Fruit fly (Drosophila melanogaster): ENCODE data around the gene mRpL38.

Gene mRpL38

DNA sequence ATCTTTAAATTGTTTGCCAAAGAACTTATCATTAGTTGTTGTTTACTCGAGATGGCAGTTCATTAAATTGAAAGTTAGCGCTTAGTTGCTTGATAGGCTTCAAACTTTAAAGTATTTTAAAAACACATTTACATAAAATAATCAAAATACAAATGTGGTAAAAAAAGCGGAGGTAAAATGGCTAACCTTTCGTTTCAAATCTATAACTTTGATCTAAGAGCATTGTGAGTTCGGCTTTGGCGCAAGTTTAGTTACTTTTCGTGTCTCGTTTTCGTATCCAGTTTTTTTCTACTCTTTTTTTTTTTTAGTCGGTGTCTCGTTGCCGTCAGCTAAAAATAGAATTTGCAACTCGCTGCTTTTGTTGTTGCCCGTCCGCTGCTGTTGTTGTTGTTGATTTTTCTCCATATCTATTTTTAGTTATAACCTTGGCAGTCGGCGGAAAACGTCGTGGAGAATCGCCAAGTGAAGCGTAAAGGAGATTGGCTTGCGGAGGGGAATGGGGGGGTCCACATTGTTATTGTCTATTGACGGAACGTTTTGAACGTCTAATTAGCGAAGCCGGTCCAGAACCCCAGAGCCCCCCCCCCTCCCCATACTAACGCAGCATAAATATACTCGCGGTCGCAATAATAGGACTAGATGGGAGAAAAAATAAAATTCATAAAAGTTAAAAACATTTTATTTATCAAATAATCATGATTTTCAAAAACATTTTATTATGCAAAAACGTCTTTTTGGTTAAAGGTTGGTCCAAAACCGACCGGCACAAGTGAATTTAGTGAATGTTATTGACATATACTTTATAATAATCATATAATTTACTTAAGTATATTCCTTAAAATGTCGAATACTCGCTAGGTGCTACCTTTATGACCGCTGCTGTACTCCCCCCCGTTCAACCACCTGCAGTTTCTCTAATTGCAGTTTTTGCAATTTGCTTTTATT lies 11.3 kb upstream of the mRpL38 start (continued):
- TF ChIP-seq Pdp1 (GFP tag; optimal IDR thresholded peaks at IDR 0.05) (no peak), CG10366 (GFP tag; IDR thresholded peaks at IDR 0.05) (peak; percentile 16; the same call in 1 of the 2 replicates), CG34376 (GFP tag; optimal IDR thresholded peaks at IDR 0.05) (no peak), Hey (tag; optimal IDR thresholded peaks at IDR 0.05) (no peak), Ada2b (GFP tag; IDR thresholded peaks at IDR 0.05) (peak; percentile 55), Xrp1 (GFP tag; IDR thresholded peaks at IDR 0.05) (0 out of 2 replicates have a peak, but pooled peaks have one; percentile 19), trh (GFP tag; optimal IDR thresholded peaks at IDR 0.05) (no peak), HLH54F (GFP tag; optimal IDR thresholded peaks at IDR 0.05) (no peak), CG11504 (tag; optimal IDR thresholded peaks at IDR 0.05) (peak; percentile 67), CG32767 (GFP tag; IDR thresholded peaks at IDR 0.05) (0 out of 2 replicates have a peak, but pooled peaks have one; percentile 24), pb (GFP tag; optimal IDR thresholded peaks at IDR 0.05) (no peak), mam (GFP tag; optimal IDR thresholded peaks at IDR 0.05) (no peak), crol (GFP tag; IDR thresholded peaks at IDR 0.05) (peak; percentile 73), CG8089 (GFP tag; optimal IDR thresholded peaks at IDR 0.05) (no peak), CG2199 (GFP tag; IDR thresholded peaks at IDR 0.05) (no peak), CG7963 (GFP tag; IDR thresholded peaks at IDR 0.05; ENCODE audit: partially characterized antibody) (no peak), cwo (GFP tag; optimal IDR thresholded peaks at IDR 0.05) (peak; percentile 45), HHEX (GFP tag; optimal IDR thresholded peaks at IDR 0.05) (peak; percentile 59), CG2116 (GFP tag; optimal IDR thresholded peaks at IDR 0.05) (no peak), Neu2 (GFP tag; optimal IDR thresholded peaks at IDR 0.05; ENCODE audit: borderline replicate concordance) (no peak), CHES-1-like (GFP tag; optimal IDR thresholded peaks at IDR 0.05) (no peak), hb (GFP tag; IDR thresholded peaks at IDR 0.05; ENCODE audit: partially characterized antibody) (no peak), CG11695 (GFP tag; IDR thresholded peaks at IDR 0.05) (peak; percentile 66; the same call in 2 of the 3 replicates), BEAF-32 (GFP tag; optimal IDR thresholded peaks at IDR 0.05) (no peak), CG10543 (GFP tag; optimal IDR thresholded peaks at IDR 0.05) (no peak), Dref (GFP tag; IDR thresholded peaks at IDR 0.05) (no peak), CG7357 (GFP tag; IDR thresholded peaks at IDR 0.05) (0 out of 3 replicates have a peak, but pooled peaks have one; percentile 18), aop (GFP tag; IDR thresholded peaks at IDR 0.05) (no peak), Spps (tag; optimal IDR thresholded peaks at IDR 0.05) (no peak), CG15696 (tag; optimal IDR thresholded peaks at IDR 0.05) (peak; percentile 6), Dp (GFP tag; optimal IDR thresholded peaks at IDR 0.05) (no peak), CG32772 (GFP tag; IDR thresholded peaks at IDR 0.05) (no peak), Mes4 (GFP tag; optimal IDR thresholded peaks at IDR 0.05) (no peak), CG1529 (GFP tag; optimal IDR thresholded peaks at IDR 0.05) (no peak), tap (tag; optimal IDR thresholded peaks at IDR 0.05) (peak; percentile 13), stc (GFP tag; IDR thresholded peaks at IDR 0.05) (0 out of 2 replicates have a peak, but pooled peaks have one; percentile 31), CG4424 (GFP tag; optimal IDR thresholded peaks at IDR 0.05) (peak; percentile 27), CG13123 (GFP tag; optimal IDR thresholded peaks at IDR 0.05) (no peak), CG7928 (GFP tag; optimal IDR thresholded peaks at IDR 0.05) (peak; percentile 8), Hr78 (GFP tag; optimal IDR thresholded peaks at IDR 0.05) (no peak), gro (GFP tag; optimal IDR thresholded peaks at IDR 0.05) (no peak), CG11398 (GFP tag; optimal IDR thresholded peaks at IDR 0.05) (no peak), HLH4C (GFP tag; IDR thresholded peaks at IDR 0.05; ENCODE audit: partially characterized antibody) (no peak), sug (tag; optimal IDR thresholded peaks at IDR 0.05) (peak; percentile 22), CG2678 (tag; optimal IDR thresholded peaks at IDR 0.05) (peak; percentile 72), lov (optimal IDR thresholded peaks at IDR 0.05) (no peak), lov (GFP tag; IDR thresholded peaks at IDR 0.05) (no peak), toy (GFP tag; IDR thresholded peaks at IDR 0.05) (no peak)

All from whole organism, embryonic.